Fruit fly (Drosophila melanogaster) whole organism, prepupa: ENCODE results near the gene fry.

Experiments
- Blimp-1 ChIP-seq: fragments of 200-800 bp; sonication (Bioruptor generic); optimal IDR thresholded peaks from 3 replicates; lab custom pipeline; 2017; ENCODE audit warnings: missing biosample characterization, missing genetic modification characterization, mild to moderate bottlenecking, moderate library complexity, missing genetic modification reagents
- salr ChIP-seq, 2 experiments: fragments of 200-800 bp; sonication (Bioruptor generic); optimal IDR thresholded peaks; 3 replicates each; lab custom pipeline; 2016 to 2018; ENCODE audit warnings: missing biosample characterization in 2 of 2, missing genetic modification characterization in 2 of 2, mild to moderate bottlenecking in 1 of 2

dm6 chr3L:9693552-9694133 is 14.7 kb upstream of the fry start:
- no peak for TF ChIP-seq salr (GFP tag; optimal IDR thresholded peaks at IDR 0.05; lab: Kevin White, UChicago)
- no peak for TF ChIP-seq Blimp-1 (GFP tag; lab: Kevin White, UChicago)
